Fruit fly (Drosophila melanogaster) whole organism: ENCODE results near the gene MetRS-m.

Experiments used
- CG8478 ChIP-seq: fragments of >200 bp; optimal IDR thresholded peaks from 2 replicates; lab custom pipeline; 2018; ENCODE audit warnings: inconsistent platforms
- psq ChIP-seq: fragments of >200 bp; optimal IDR thresholded peaks from 2 replicates; lab custom pipeline; 2017

DNA sequence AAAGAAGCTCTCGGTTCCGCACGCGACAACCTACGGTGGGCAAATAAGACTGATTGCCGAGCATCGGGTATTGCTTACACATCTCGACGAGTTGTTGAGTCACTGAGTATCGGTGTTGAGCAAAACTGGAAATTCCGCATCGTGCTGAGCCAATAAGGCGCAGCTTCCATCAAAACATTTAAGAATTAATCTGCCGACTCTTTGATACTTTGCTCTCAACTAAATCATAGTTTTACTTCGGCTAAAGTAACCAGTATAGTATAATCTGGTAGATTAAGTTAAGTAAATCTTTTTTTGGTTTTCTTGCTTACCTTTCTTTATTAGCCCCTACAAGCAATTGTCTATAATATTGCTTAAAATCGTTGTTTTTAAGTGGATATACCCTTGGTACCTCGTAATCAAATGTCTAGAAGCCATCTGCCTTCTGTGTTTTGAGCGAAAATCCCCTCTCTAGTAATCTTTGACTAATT lies 35.7 kb downstream of the MetRS-m start, which contains the start of gene Sp212:
- TF ChIP-seq CG8478 (lab: Kevin White, UChicago) (no peak), psq (lab: Kevin White, UChicago) (no peak)
